Fruit fly (Drosophila melanogaster): ENCODE data around the gene RYa-R.

dm6 chr3R:26984437-26984836, 12.3 kb upstream of the RYa-R start:
- no peak for TF ChIP-seq CG11093 (GFP tag; IDR thresholded peaks at IDR 0.05)
- no peak for TF ChIP-seq CG10274 (GFP tag; optimal IDR thresholded peaks at IDR 0.05)

All from whole organism, embryonic.